Worm (Caenorhabditis elegans): ENCODE measurements around the gene F58G1.7.

ce11 chrII:12996249-12996648 lies 48.2 kb upstream of the F58G1.7 start, which contains the start of gene hphd-1:
- TF ChIP-seq lin-39 (tag; optimal IDR thresholded peaks at IDR 0.05) (no peak), zag-1 (tag; optimal IDR thresholded peaks at IDR 0.05) (no peak), mdl-1 (tag; optimal IDR thresholded peaks at IDR 0.05) (peak; percentile 55), elt-2 (tag; optimal IDR thresholded peaks at IDR 0.05) (peak; percentile 63), nhr-77 (tag; optimal IDR thresholded peaks at IDR 0.05) (no peak), snpc-4 (tag; optimal IDR thresholded peaks at IDR 0.05) (peak; percentile 25), ztf-11 (tag; optimal IDR thresholded peaks at IDR 0.05) (no peak), eor-1 (tag; optimal IDR thresholded peaks at IDR 0.05) (no peak), pha-4 (tag; optimal IDR thresholded peaks at IDR 0.05) (peak; percentile 93), fkh-2 (tag; optimal IDR thresholded peaks at IDR 0.05) (no peak), ama-1 (optimal IDR thresholded peaks at IDR 0.05) (no peak), lin-15B (tag; optimal IDR thresholded peaks at IDR 0.05) (no peak), nhr-11 (tag; optimal IDR thresholded peaks at IDR 0.05) (no peak)

Data from whole organism, L3 larva.